Fruit fly (Drosophila melanogaster): ENCODE data around the gene nol.

The nol gene

DNA sequence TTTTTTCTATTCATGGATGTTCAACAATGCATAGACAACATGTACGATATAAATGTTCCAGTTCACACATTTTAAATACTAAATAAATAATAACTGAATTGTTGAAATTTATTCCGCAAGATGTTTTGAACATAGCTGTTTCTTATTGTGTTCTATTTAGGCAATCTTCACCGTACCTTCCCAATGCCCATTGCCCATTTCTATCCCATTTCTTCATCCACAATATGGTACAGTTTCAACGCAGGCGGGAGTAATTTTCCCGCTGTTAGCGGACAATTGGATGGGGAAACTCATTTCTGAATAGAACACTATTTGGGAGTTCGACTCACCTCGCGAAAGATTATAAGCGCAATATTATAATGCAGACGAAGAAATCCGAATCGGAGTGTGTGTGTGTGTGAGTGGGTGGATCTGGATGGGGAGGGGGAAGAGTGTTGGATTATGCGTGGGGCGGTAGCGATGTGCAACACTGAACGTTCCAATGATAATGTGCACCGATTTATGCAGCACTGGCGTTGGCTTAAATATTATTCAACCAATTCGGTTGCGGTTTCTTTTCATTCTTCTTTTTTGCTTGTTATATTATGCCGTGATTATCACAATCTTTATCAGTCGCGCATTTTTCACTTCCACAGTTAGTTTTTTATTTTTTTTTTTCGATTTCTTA, 38.6 kb upstream of the nol start:
- TF ChIP-seq ovo (GFP tag; optimal IDR thresholded peaks at IDR 0.05) = peak; percentile 7
- peak; percentile 75 for TF ChIP-seq toe (GFP tag; optimal IDR thresholded peaks at IDR 0.05)
- TF ChIP-seq tj (GFP tag; optimal IDR thresholded peaks at IDR 0.05) = peak; percentile 51
- peak; percentile 82 for TF ChIP-seq cic (GFP tag; optimal IDR thresholded peaks at IDR 0.05)
- peak; percentile 70 for TF ChIP-seq Mnt (GFP tag; optimal IDR thresholded peaks at IDR 0.05)
- peak; percentile 54 for TF ChIP-seq CG14711 (tag; optimal IDR thresholded peaks at IDR 0.05)
- peak; percentile 63 for TF ChIP-seq CG11617 (GFP tag; optimal IDR thresholded peaks at IDR 0.05)
- TF ChIP-seq Crg-1 (GFP tag; optimal IDR thresholded peaks at IDR 0.05) = peak; percentile 90
- peak; percentile 76 for TF ChIP-seq pad (GFP tag; optimal IDR thresholded peaks at IDR 0.05)
- peak; percentile 50 for TF ChIP-seq CG33017 (tag; optimal IDR thresholded peaks at IDR 0.05)
- TF ChIP-seq CG5204 (GFP tag; optimal IDR thresholded peaks at IDR 0.05) = peak; percentile 24
- TF ChIP-seq CG12768 (GFP tag; optimal IDR thresholded peaks at IDR 0.05) = peak; percentile 82
- peak; percentile 81 for TF ChIP-seq Hr96 (GFP tag; optimal IDR thresholded peaks at IDR 0.05)
- peak; percentile 6 for TF ChIP-seq kay (GFP tag; ENCODE audit: borderline replicate concordance)
- peak; percentile 56 for TF ChIP-seq CG7045 (GFP tag; optimal IDR thresholded peaks at IDR 0.05)
- peak; percentile 53 for TF ChIP-seq Clk (GFP tag; optimal IDR thresholded peaks at IDR 0.05)
- TF ChIP-seq cnc (optimal IDR thresholded peaks at IDR 0.05) = no peak
- peak; percentile 79 for TF ChIP-seq CG1620 (GFP tag; optimal IDR thresholded peaks at IDR 0.05)
- TF ChIP-seq bab1 (GFP tag; optimal IDR thresholded peaks at IDR 0.05) = no peak
- peak; percentile 78 for TF ChIP-seq CG7101 (tag; optimal IDR thresholded peaks at IDR 0.05)

dm6 chr3L:11092610-11092961, 38.0 kb upstream of the nol start:
- TF ChIP-seq CG5204 (GFP tag; optimal IDR thresholded peaks at IDR 0.05) = no peak
- TF ChIP-seq cic (GFP tag; optimal IDR thresholded peaks at IDR 0.05) = peak; percentile 3
- TF ChIP-seq CG14711 (tag; optimal IDR thresholded peaks at IDR 0.05) = no peak

DNA sequence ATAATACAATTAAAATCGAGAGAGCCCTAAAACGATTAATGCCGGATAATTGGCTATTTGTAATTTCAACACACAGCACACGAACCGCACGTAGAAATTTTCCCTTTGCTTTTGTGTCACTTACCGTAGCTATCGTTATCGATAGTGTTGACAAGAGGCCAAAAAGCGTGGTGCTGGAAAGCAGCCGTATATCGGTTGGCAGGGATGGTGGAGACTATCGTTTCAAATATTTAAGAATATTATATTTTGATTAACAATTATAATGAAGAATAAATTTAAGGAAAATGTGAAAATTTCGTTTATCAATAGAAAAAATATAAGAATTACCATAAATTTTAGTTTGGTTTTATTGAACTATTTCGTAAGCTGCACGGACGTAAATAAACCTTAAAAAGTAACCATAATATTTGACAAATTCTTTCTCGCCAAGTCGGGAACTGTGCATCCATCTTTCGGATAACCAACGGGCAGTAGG, 37.6 kb upstream of the nol start, which contains the start of gene JIL-1:
Gene JIL-1 (minus strand): TSS at position 148 of the 475 bp plus-strand sequence.
- TF ChIP-seq Mnt (GFP tag; optimal IDR thresholded peaks at IDR 0.05) (peak; percentile 78), cic (GFP tag; optimal IDR thresholded peaks at IDR 0.05) (no peak), Clk (GFP tag; optimal IDR thresholded peaks at IDR 0.05) (peak; percentile 67), CG11617 (GFP tag; optimal IDR thresholded peaks at IDR 0.05) (peak; percentile 7), kay (GFP tag; ENCODE audit: borderline replicate concordance) (peak; percentile 90), CG1620 (GFP tag; optimal IDR thresholded peaks at IDR 0.05) (peak; percentile 83), cnc (optimal IDR thresholded peaks at IDR 0.05) (no peak), Crg-1 (GFP tag; optimal IDR thresholded peaks at IDR 0.05) (peak; percentile 86), CG14711 (tag; optimal IDR thresholded peaks at IDR 0.05) (peak; percentile 47), CG12768 (GFP tag; optimal IDR thresholded peaks at IDR 0.05) (peak; percentile 76), CG7101 (tag; optimal IDR thresholded peaks at IDR 0.05) (peak; percentile 82), ovo (GFP tag; optimal IDR thresholded peaks at IDR 0.05) (peak; percentile 57), bab1 (GFP tag; optimal IDR thresholded peaks at IDR 0.05) (peak; percentile 80), pad (GFP tag; optimal IDR thresholded peaks at IDR 0.05) (peak; percentile 75), Hr96 (GFP tag; optimal IDR thresholded peaks at IDR 0.05) (peak; percentile 73), CG33017 (tag; optimal IDR thresholded peaks at IDR 0.05) (peak; percentile 66), CG5204 (GFP tag; optimal IDR thresholded peaks at IDR 0.05) (peak; percentile 69), CG7045 (GFP tag; optimal IDR thresholded peaks at IDR 0.05) (peak; percentile 55), tj (GFP tag; optimal IDR thresholded peaks at IDR 0.05) (no peak), toe (GFP tag; optimal IDR thresholded peaks at IDR 0.05) (peak; percentile 75)

- TF ChIP-seq Clk (GFP tag; optimal IDR thresholded peaks at IDR 0.05) (no peak), ovo (GFP tag; optimal IDR thresholded peaks at IDR 0.05) (no peak), bab1 (GFP tag; optimal IDR thresholded peaks at IDR 0.05) (no peak), Hr96 (GFP tag; optimal IDR thresholded peaks at IDR 0.05) (no peak), CG14711 (tag; optimal IDR thresholded peaks at IDR 0.05) (no peak), CG7101 (tag; optimal IDR thresholded peaks at IDR 0.05) (no peak), toe (GFP tag; optimal IDR thresholded peaks at IDR 0.05) (no peak), CG33017 (tag; optimal IDR thresholded peaks at IDR 0.05) (no peak), Crg-1 (GFP tag; optimal IDR thresholded peaks at IDR 0.05) (no peak), kay (GFP tag; ENCODE audit: borderline replicate concordance) (no peak), pad (GFP tag; optimal IDR thresholded peaks at IDR 0.05) (no peak), cic (GFP tag; optimal IDR thresholded peaks at IDR 0.05) (no peak), CG11617 (GFP tag; optimal IDR thresholded peaks at IDR 0.05) (no peak), CG7045 (GFP tag; optimal IDR thresholded peaks at IDR 0.05) (no peak), Mnt (GFP tag; optimal IDR thresholded peaks at IDR 0.05) (no peak), CG1620 (GFP tag; optimal IDR thresholded peaks at IDR 0.05) (no peak), CG5204 (GFP tag; optimal IDR thresholded peaks at IDR 0.05) (no peak)
Observed at dm6 chr3L:11094279-11094678, 36.4 kb upstream of the nol start.

DNA sequence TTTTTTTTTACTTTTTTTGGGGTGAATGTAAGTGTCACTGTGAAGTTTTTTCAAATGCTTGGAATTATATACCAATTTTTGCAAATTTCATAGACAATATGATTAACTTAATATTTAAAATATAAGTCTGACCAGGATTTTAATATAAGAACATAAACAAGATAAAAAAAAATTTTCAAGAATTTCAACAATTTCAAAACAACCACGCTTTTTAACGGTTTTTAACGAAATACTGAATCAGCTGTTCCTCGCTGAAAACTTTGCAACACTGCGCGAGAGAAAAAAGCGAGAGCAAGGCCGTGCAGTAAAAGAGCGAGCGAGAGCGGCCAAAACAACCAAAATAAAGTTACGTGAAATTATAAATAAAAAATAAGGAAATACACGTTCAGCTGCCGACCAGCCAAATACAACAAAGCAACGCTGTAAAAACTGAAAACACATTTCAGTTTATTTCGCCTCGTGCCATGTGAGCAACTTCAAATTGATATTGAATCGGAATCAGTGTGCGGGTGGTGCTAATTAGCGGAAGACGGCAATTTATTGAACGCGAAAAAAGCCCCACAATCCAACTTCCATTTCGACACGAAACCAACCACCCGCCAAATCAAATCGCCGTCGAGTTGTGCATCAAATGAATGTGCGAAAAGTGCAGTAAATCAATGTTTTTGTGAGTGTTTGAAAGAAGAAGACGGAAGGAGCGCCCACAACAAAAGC, 34.3 kb upstream of the nol start, which contains the start of the genes CG46439, Iyd and CG33947:
Gene CG46439 (minus strand): TSS at position 51 of the 714 bp plus-strand sequence.
Gene Iyd (minus strand): TSS at position 51 of the 714 bp plus-strand sequence.
Gene CG33947 (plus strand): TSS at position 302 of the 714 bp plus-strand sequence.
- no peak for TF ChIP-seq CG11617 (GFP tag; optimal IDR thresholded peaks at IDR 0.05)
- TF ChIP-seq bab1 (GFP tag; optimal IDR thresholded peaks at IDR 0.05) = peak; percentile 64
- TF ChIP-seq cic (GFP tag; optimal IDR thresholded peaks at IDR 0.05) = peak; percentile 33
- peak; percentile 46 for TF ChIP-seq tj (GFP tag; optimal IDR thresholded peaks at IDR 0.05)
- no peak for TF ChIP-seq Hr96 (GFP tag; optimal IDR thresholded peaks at IDR 0.05)
- TF ChIP-seq CG14711 (tag; optimal IDR thresholded peaks at IDR 0.05) = no peak
- no peak for TF ChIP-seq CG5204 (GFP tag; optimal IDR thresholded peaks at IDR 0.05)
- TF ChIP-seq ovo (GFP tag; optimal IDR thresholded peaks at IDR 0.05) = no peak
- TF ChIP-seq pad (GFP tag; optimal IDR thresholded peaks at IDR 0.05) = no peak
- peak; percentile 29 for TF ChIP-seq CG7101 (tag; optimal IDR thresholded peaks at IDR 0.05)
- TF ChIP-seq CG7045 (GFP tag; optimal IDR thresholded peaks at IDR 0.05) = no peak
- TF ChIP-seq cnc (optimal IDR thresholded peaks at IDR 0.05) = no peak
- TF ChIP-seq CG12768 (GFP tag; optimal IDR thresholded peaks at IDR 0.05) = peak; percentile 43
- peak; percentile 8 for TF ChIP-seq CG1620 (GFP tag; optimal IDR thresholded peaks at IDR 0.05)
- no peak for TF ChIP-seq kay (GFP tag; ENCODE audit: borderline replicate concordance)
- no peak for TF ChIP-seq CG33017 (tag; optimal IDR thresholded peaks at IDR 0.05)
- TF ChIP-seq Mnt (GFP tag; optimal IDR thresholded peaks at IDR 0.05) = peak; percentile 53
- no peak for TF ChIP-seq Clk (GFP tag; optimal IDR thresholded peaks at IDR 0.05)
- TF ChIP-seq Crg-1 (GFP tag; optimal IDR thresholded peaks at IDR 0.05) = peak; percentile 54
- TF ChIP-seq toe (GFP tag; optimal IDR thresholded peaks at IDR 0.05) = no peak

Data from whole organism, adult.